Worm (Caenorhabditis elegans): Measurements from ENCODE around the gene vpat-1.
A peak's percentile ranks its signal among the peaks of the same experiment; 100 is the strongest.

vpat-1 gene

ce11 chrX:1010627-1011452 lies 35.2 kb downstream of the vpat-1 start:
- TF ChIP-seq elt-2 (tag; optimal IDR thresholded peaks at IDR 0.05) (peak; percentile 95), lsy-12 (tag; optimal IDR thresholded peaks at IDR 0.05) (peak; percentile 14), ztf-4 (tag; optimal IDR thresholded peaks at IDR 0.05) (peak; percentile 43), hmg-11 (tag; optimal IDR thresholded peaks at IDR 0.05) (no peak), aly-2 (tag; optimal IDR thresholded peaks at IDR 0.05) (no peak), snpc-4 (tag; optimal IDR thresholded peaks at IDR 0.05) (peak; percentile 22), nfya-1 (tag; optimal IDR thresholded peaks at IDR 0.05; ENCODE audit: insufficient read depth) (no peak), unc-39 (tag; optimal IDR thresholded peaks at IDR 0.05) (no peak), pqm-1 (tag; optimal IDR thresholded peaks at IDR 0.05) (peak; percentile 60), nhr-43 (tag; optimal IDR thresholded peaks at IDR 0.05; ENCODE audit: poor library complexity, severe bottlenecking) (peak; percentile 70), ama-1 (optimal IDR thresholded peaks at IDR 0.05) (peak; percentile 64), nhr-12 (tag; optimal IDR thresholded peaks at IDR 0.05) (no peak), jun-1 (tag; optimal IDR thresholded peaks at IDR 0.05) (peak; percentile 33), unc-62 (GFP tag; optimal IDR thresholded peaks at IDR 0.05) (peak; percentile 20), elt-3 (tag; optimal IDR thresholded peaks at IDR 0.05) (peak in 1 of 3 experiments; percentile 36), nhr-23 (tag; optimal IDR thresholded peaks at IDR 0.05) (peak; percentile 75), nhr-76 (tag; optimal IDR thresholded peaks at IDR 0.05) (no peak), pha-4 (tag; optimal IDR thresholded peaks at IDR 0.05) (peak; percentile 51), nhr-25 (tag; optimal IDR thresholded peaks at IDR 0.05) (peak; percentile 41)

ce11 chrX:1009512-1009911 lies 36.5 kb downstream of the vpat-1 start:
- peak; percentile 59 for TF ChIP-seq elt-2 (tag; optimal IDR thresholded peaks at IDR 0.05)
- no peak for TF ChIP-seq lsy-12 (tag; optimal IDR thresholded peaks at IDR 0.05)

DNA sequence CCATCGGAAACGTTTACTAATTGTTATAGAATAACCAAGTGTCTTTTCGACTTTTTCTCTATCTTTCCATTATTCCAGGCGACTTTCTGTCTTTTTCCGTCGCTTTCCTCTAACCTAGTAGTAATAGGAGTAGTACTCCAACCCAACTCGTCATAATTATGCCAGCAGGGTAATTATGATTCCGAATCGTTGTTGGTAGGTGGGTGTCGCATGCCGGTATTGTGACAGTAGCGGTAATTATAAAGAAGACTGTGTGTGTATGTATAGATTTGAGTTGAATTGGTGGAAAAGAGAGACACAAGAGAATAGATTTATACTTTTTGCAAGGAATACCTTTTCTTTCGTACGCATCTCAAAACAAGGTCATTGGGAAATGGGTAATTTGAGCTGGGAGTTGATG lies 41.0 kb downstream of the vpat-1 start:
- TF ChIP-seq nhr-23 (tag; optimal IDR thresholded peaks at IDR 0.05) = peak; percentile 28
- TF ChIP-seq egl-27 (tag; optimal IDR thresholded peaks at IDR 0.05) = no peak

- TF ChIP-seq nhr-23 (tag; optimal IDR thresholded peaks at IDR 0.05) (no peak), nhr-237 (tag; optimal IDR thresholded peaks at IDR 0.05) (no peak), daf-12 (tag; optimal IDR thresholded peaks at IDR 0.05) (no peak), nhr-25 (tag; optimal IDR thresholded peaks at IDR 0.05) (no peak), tbx-2 (tag; optimal IDR thresholded peaks at IDR 0.05) (no peak), elt-1 (tag; optimal IDR thresholded peaks at IDR 0.05) (no peak), ztf-4 (tag; optimal IDR thresholded peaks at IDR 0.05) (no peak), hmg-11 (tag; optimal IDR thresholded peaks at IDR 0.05) (no peak), ama-1 (optimal IDR thresholded peaks at IDR 0.05) (no peak), ceh-28 (tag; optimal IDR thresholded peaks at IDR 0.05) (no peak)
Measured at ce11 chrX:1004037-1004436, 42.0 kb downstream of the vpat-1 start, which contains the start of gene cutl-21. Gene cutl-21 (plus strand): TSS chrX:1004337.

- TF ChIP-seq pqm-1 (tag; optimal IDR thresholded peaks at IDR 0.05) (no peak), unc-62 (GFP tag; optimal IDR thresholded peaks at IDR 0.05) (no peak), elt-1 (tag; optimal IDR thresholded peaks at IDR 0.05) (no peak), nhr-12 (tag; optimal IDR thresholded peaks at IDR 0.05) (no peak), nhr-11 (tag; optimal IDR thresholded peaks at IDR 0.05) (no peak), fos-1 (tag; optimal IDR thresholded peaks at IDR 0.05) (no peak), ama-1 (optimal IDR thresholded peaks at IDR 0.05) (no peak), nhr-23 (tag; optimal IDR thresholded peaks at IDR 0.05) (no peak), unc-39 (tag; optimal IDR thresholded peaks at IDR 0.05) (no peak), ztf-11 (tag; optimal IDR thresholded peaks at IDR 0.05) (no peak), nhr-237 (tag; optimal IDR thresholded peaks at IDR 0.05) (no peak), lin-39 (tag; optimal IDR thresholded peaks at IDR 0.05) (no peak), fkh-2 (tag; optimal IDR thresholded peaks at IDR 0.05) (no peak), nhr-28 (tag; optimal IDR thresholded peaks at IDR 0.05) (no peak), eor-1 (tag; optimal IDR thresholded peaks at IDR 0.05) (no peak)
Measured at ce11 chrX:994678-995077, 51.3 kb downstream of the vpat-1 start.

All from whole organism, L3 larva.